Worm (Caenorhabditis elegans) whole organism, L3 larva: ENCODE measurements around the gene viro-2.

Experiments
- R02D3.7 ChIP-seq: fragments of 150-350 bp; optimal IDR thresholded peaks from 2 replicates; lab custom pipeline; 2014; ENCODE audit warnings: missing biosample characterization, missing genetic modification characterization
- aly-2 ChIP-seq: fragments of 150-350 bp; optimal IDR thresholded peaks from 2 replicates; lab custom pipeline; 2014; ENCODE audit warnings: missing biosample characterization, missing genetic modification characterization
- ama-1 ChIP-seq: fragments of 150-350 bp; optimal IDR thresholded peaks from 2 replicates; lab custom pipeline; 2018
- ceh-28 ChIP-seq: fragments of 150-350 bp; optimal IDR thresholded peaks from 2 replicates; lab custom pipeline; 2014; ENCODE audit warnings: missing biosample characterization, missing genetic modification reagents, missing genetic modification characterization
- ceh-82 ChIP-seq: fragments of 150-350 bp; optimal IDR thresholded peaks from 2 replicates; lab custom pipeline; 2014; ENCODE audit warnings: missing biosample characterization, missing genetic modification characterization
- daf-12 ChIP-seq: fragments of 150-350 bp; optimal IDR thresholded peaks from 2 replicates; lab custom pipeline; 2014; ENCODE audit warnings: missing biosample characterization, missing genetic modification reagents, missing genetic modification characterization
- egl-27 ChIP-seq: sonication (generic microtip); optimal IDR thresholded peaks from 4 replicates; lab custom pipeline; 2017; ENCODE audit warnings: missing biosample characterization, missing genetic modification reagents, missing genetic modification characterization
- elt-2 ChIP-seq: sonication (generic microtip); optimal IDR thresholded peaks from 2 replicates; lab custom pipeline; 2016; ENCODE audit warnings: missing genetic modification reagents, mild to moderate bottlenecking, missing genetic modification characterization, missing compliant biosample characterization
- elt-3 ChIP-seq, 3 experiments: fragments of 150-350 bp in 1 of 3; sonication (generic microtip) in 2 of 3; optimal IDR thresholded peaks; 2 replicates in 2 of 3; 4 replicates in 1 of 3; lab custom pipeline; 2014 to 2017; ENCODE audit warnings: missing biosample characterization in 3 of 3, missing genetic modification characterization in 3 of 3
- eor-1 ChIP-seq, 2 experiments: fragments of 150-350 bp; optimal IDR thresholded peaks; 2 replicates each; lab custom pipeline; 2014 to 2018; ENCODE audit warnings: missing biosample characterization in 2 of 2, missing genetic modification characterization in 2 of 2
- fkh-10 ChIP-seq: sonication (generic microtip); optimal IDR thresholded peaks from 2 replicates; lab custom pipeline; 2017; ENCODE audit warnings: missing biosample characterization, missing genetic modification reagents, missing genetic modification characterization
- fos-1 ChIP-seq: fragments of 150-350 bp; optimal IDR thresholded peaks from 2 replicates; lab custom pipeline; 2014; ENCODE audit warnings: missing biosample characterization, missing genetic modification characterization
- jun-1 ChIP-seq: fragments of 150-350 bp; optimal IDR thresholded peaks from 2 replicates; lab custom pipeline; 2014; ENCODE audit warnings: missing biosample characterization, missing genetic modification reagents, missing genetic modification characterization
- mdl-1 ChIP-seq: fragments of 150-350 bp; optimal IDR thresholded peaks from 2 replicates; lab custom pipeline; 2014; ENCODE audit warnings: missing biosample characterization, missing genetic modification characterization
- mml-1 ChIP-seq: fragments of 150-350 bp; sonication (generic microtip); optimal IDR thresholded peaks from 3 replicates; lab custom pipeline; 2014; ENCODE audit warnings: missing biosample characterization, missing genetic modification characterization
- nfya-1 ChIP-seq: sonication (generic microtip); optimal IDR thresholded peaks from 2 replicates; lab custom pipeline; 2017; ENCODE audit warnings: missing genetic modification characterization, mild to moderate bottlenecking, missing compliant biosample characterization, antibody characterized with exemption, moderate library complexity; ENCODE audit not compliant: insufficient read depth
- nhr-12 ChIP-seq: fragments of 150-350 bp; optimal IDR thresholded peaks from 2 replicates; lab custom pipeline; 2014; ENCODE audit warnings: missing biosample characterization, missing genetic modification characterization
- nhr-23 ChIP-seq: fragments of 150-350 bp; optimal IDR thresholded peaks from 2 replicates; lab custom pipeline; 2014; ENCODE audit warnings: missing biosample characterization, missing genetic modification reagents, missing genetic modification characterization
- nhr-237 ChIP-seq: fragments of 150-350 bp; optimal IDR thresholded peaks from 2 replicates; lab custom pipeline; 2014; ENCODE audit warnings: missing biosample characterization, missing genetic modification characterization
- nhr-28 ChIP-seq: fragments of 150-350 bp; optimal IDR thresholded peaks from 2 replicates; lab custom pipeline; 2014; ENCODE audit warnings: missing biosample characterization, missing genetic modification characterization
- nhr-43 ChIP-seq: sonication (generic microtip); optimal IDR thresholded peaks from 2 replicates; lab custom pipeline; 2016; ENCODE audit warnings: mild to moderate bottlenecking, missing genetic modification characterization, missing compliant biosample characterization; ENCODE audit not compliant: poor library complexity, severe bottlenecking
- nhr-67 ChIP-seq: fragments of 150-350 bp; optimal IDR thresholded peaks from 2 replicates; lab custom pipeline; 2014; ENCODE audit warnings: missing biosample characterization, missing genetic modification characterization
- nhr-76 ChIP-seq: fragments of 150-350 bp; sonication (generic microtip); optimal IDR thresholded peaks from 5 replicates; lab custom pipeline; 2014; ENCODE audit warnings: missing biosample characterization, missing genetic modification characterization
- nhr-77 ChIP-seq: fragments of 150-350 bp; optimal IDR thresholded peaks from 2 replicates; lab custom pipeline; 2014; ENCODE audit warnings: missing biosample characterization, missing genetic modification characterization
- pha-4 ChIP-seq: fragments of 150-350 bp; optimal IDR thresholded peaks from 2 replicates; lab custom pipeline; 2014; ENCODE audit warnings: missing biosample characterization, missing genetic modification reagents, missing genetic modification characterization
- pqm-1 ChIP-seq: fragments of 150-350 bp; optimal IDR thresholded peaks from 2 replicates; lab custom pipeline; 2017; ENCODE audit warnings: missing biosample characterization, missing genetic modification characterization, inconsistent platforms
- skn-1 ChIP-seq: fragments of 150-350 bp; optimal IDR thresholded peaks from 2 replicates; lab custom pipeline; 2014; ENCODE audit warnings: missing biosample characterization, missing genetic modification characterization
- snpc-4 ChIP-seq: fragments of 150-350 bp; optimal IDR thresholded peaks from 2 replicates; lab custom pipeline; 2014; ENCODE audit warnings: missing biosample characterization, missing genetic modification characterization
- tbx-2 ChIP-seq: sonication (generic microtip); optimal IDR thresholded peaks from 2 replicates; lab custom pipeline; 2016; ENCODE audit warnings: mild to moderate bottlenecking, missing genetic modification characterization, missing compliant biosample characterization
- unc-39 ChIP-seq: sonication (generic microtip); optimal IDR thresholded peaks from 4 replicates; lab custom pipeline; 2017; ENCODE audit warnings: missing biosample characterization, missing genetic modification characterization

The viro-2 gene

DNA sequence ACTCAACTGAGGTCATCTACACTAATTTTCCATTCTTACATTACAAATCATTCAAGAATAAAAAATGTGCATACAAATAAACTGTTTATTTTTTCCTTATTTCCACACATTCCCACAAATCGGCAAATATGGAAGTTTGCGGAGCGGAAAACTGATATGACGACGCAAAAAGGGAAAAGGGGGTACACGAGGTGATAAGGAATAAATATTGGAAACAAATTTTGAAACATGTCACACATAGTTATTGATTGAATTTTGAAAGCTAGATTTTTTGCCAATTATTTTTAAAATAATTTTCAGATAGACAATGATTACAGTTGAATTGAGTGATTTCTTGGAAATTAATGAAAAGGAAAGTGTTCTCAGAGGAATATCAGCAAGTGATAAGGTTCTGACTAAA, at the start of gene viro-2:
Gene viro-2, plus strand, starts transcription at position 301 of the 400 bp plus-strand sequence.
- peak; percentile 25 for TF ChIP-seq elt-2 (tag; lab: Kevin White, UChicago)

DNA sequence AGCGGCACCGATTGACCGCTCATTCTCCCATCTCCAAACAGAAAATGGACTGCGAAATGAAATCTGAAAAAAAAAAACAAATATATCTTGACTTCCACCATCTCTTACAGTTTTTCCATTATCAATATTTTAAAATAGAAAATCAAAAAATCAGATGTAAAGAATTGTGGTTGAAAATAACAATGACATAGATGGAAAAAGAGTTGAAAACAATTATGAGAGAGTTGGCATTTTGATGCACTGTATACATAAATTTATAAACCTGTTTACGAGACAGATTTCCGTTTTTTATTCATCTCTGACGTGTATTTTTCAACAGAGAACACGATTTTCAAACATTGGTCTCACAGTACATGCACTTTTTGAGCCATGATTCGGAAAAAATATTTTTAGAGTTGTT, 48.0 kb upstream of the viro-2 start, which contains the start of gene ZK418.7:
Gene ZK418.7, minus strand, starts transcription at position 101 of the 400 bp plus-strand sequence.
- no peak for TF ChIP-seq mml-1 (tag; lab: Kevin White, UChicago)
- TF ChIP-seq R02D3.7 (tag; lab: Kevin White, UChicago): no peak
- TF ChIP-seq snpc-4: no peak
- no peak for TF ChIP-seq nhr-43
- TF ChIP-seq daf-12: no peak
- no peak for TF ChIP-seq egl-27 (tag; lab: Kevin White, UChicago)
- TF ChIP-seq nhr-12 (tag; lab: Kevin White, UChicago): no peak
- TF ChIP-seq ama-1 (lab: Kevin White, UChicago): no peak
- no peak for TF ChIP-seq elt-3 (tag; optimal IDR thresholded peaks at IDR 0.05; lab: Kevin White, UChicago)
- TF ChIP-seq mdl-1 (tag; lab: Kevin White, UChicago): no peak
- no peak for TF ChIP-seq fos-1

DNA sequence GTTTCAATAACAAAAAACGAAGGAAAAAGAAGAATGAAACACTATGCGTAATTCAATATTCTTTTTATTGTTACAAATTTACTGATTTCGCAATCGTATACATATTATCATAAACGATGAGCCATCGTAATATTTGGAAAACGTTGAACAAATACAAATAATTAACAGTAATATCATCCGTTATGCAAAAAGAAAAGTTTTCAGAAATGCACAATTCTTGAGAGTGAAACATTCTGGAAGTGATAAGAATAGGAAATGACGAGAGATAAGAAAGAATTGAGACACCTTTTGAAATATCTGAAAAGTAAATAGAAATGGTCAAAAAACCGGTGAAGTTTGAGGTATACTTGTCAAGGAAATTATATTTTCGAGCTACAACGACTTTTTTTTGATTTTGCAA, 47.2 kb upstream of the viro-2 start:
- TF ChIP-seq skn-1 (tag; lab: Kevin White, UChicago) (no peak), fkh-10 (GFP tag; lab: Kevin White, UChicago) (no peak), pqm-1 (tag; lab: Kevin White, UChicago) (peak; percentile 60), nhr-77 (tag; lab: Kevin White, UChicago) (no peak), nfya-1 (tag; lab: Kevin White, UChicago) (no peak), eor-1 (tag; optimal IDR thresholded peaks at IDR 0.05; lab: Kevin White, UChicago) (no peak), nhr-67 (tag; lab: Kevin White, UChicago) (no peak), R02D3.7 (tag; lab: Kevin White, UChicago) (no peak), nhr-237 (no peak), ama-1 (lab: Kevin White, UChicago) (no peak), elt-2 (tag; lab: Kevin White, UChicago) (peak; percentile 69), egl-27 (tag; lab: Kevin White, UChicago) (no peak), jun-1 (tag; lab: Kevin White, UChicago) (peak; percentile 19), ceh-82 (tag; lab: Kevin White, UChicago) (no peak), mml-1 (tag; lab: Kevin White, UChicago) (no peak), nhr-12 (tag; lab: Kevin White, UChicago) (no peak), daf-12 (no peak), pha-4 (peak; percentile 72), nhr-23 (tag; lab: Kevin White, UChicago) (no peak), snpc-4 (no peak), unc-39 (tag; lab: Kevin White, UChicago) (no peak)

DNA sequence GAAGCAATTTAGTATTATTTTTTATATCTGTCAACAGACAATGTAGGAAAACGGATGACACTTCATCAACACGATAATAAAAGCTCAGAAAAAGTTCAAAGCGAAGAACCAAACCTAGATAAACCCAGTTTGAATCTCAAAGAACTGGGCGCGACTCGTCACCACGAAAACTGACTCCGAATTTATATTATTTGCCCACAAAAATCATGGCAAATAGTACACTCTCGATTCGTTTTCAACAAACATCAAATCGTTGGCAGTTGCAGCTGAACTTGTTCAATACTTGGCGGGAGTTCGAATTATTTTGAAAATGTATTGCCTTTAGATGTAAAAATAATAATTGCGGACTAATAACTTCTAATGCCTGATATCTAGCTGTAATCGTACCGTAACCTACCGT, 45.6 kb upstream of the viro-2 start:
- TF ChIP-seq nfya-1 (tag; lab: Kevin White, UChicago): no peak
- peak; percentile 26 for TF ChIP-seq pha-4

DNA sequence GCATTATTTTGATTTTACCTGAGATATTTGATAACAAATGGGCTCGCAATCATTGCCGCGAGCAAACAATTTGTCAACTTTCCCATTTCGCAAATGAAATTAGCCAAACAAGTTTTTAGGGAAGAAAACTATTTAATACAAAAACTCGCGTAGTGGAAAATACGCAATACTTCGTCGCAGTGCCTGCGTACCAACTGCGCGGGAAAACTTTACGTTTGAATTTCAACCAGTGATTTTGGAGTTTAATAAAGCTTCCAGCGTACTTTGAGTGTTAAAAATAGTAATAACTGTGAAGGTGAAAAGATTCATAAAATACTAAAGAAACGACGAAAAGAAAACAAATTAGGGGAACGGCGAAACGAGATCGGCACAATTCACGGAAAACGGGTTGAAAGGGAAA, 43.8 kb upstream of the viro-2 start, which contains the start of gene tofu-7:
Gene tofu-7, minus strand, starts transcription at position 111 of the 400 bp plus-strand sequence.
- TF ChIP-seq ceh-28 (tag; lab: Kevin White, UChicago) (no peak), nfya-1 (tag; lab: Kevin White, UChicago) (no peak), elt-2 (tag; lab: Kevin White, UChicago) (no peak), skn-1 (tag; lab: Kevin White, UChicago) (no peak), nhr-12 (tag; lab: Kevin White, UChicago) (no peak), nhr-28 (tag; lab: Kevin White, UChicago) (no peak), nhr-76 (tag; lab: Kevin White, UChicago) (no peak)

DNA sequence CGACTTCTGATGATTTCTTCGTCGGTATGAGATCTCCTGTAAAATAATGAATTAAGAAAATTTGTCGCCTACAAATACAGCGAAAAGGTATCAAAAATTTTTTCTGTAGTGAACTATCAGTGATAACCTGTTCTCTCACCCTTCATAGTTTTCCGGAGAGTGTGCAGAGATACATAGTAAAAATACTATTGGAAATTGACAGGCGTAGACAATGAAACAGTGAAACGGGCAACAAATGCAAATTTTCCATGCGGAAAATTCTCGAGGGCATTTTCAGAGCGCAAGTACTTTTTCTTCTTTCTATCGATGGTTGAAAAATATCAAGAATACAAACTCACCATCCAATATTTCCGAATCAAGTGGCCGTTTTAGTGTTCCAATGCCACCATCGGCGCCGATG, 41.5 kb upstream of the viro-2 start:
- TF ChIP-seq tbx-2 (no peak), elt-2 (tag; lab: Kevin White, UChicago) (peak; percentile 28), aly-2 (tag; lab: Kevin White, UChicago) (no peak)
